Worm (Caenorhabditis elegans): ENCODE measurements around the gene C18C4.7.

C18C4.7 gene

DNA sequence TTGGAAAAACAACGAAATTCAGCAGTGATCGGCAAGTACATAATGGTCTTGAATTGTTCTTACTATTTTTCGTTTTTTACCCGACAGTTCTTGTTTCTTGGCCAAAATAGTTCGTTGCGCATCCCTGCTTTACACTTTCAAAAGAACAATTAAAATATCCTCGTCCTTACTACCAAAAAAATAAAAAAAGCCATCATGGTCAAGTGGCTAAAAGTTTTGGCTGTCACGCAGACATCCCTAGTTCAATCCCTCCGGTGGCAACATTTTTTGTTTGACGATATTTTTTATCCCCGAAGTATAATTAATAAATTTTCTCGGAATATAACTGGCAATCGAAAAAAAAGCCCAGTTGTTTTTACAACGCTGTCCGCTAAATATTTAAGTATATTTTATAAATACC lies 24.9 kb upstream of the C18C4.7 start (continued):
- no peak for TF ChIP-seq sdz-38 (tag; optimal IDR thresholded peaks at IDR 0.05)
- no peak for TF ChIP-seq F57C9.4 (tag; optimal IDR thresholded peaks at IDR 0.05)
- no peak for TF ChIP-seq egl-18 (GFP tag; IDR thresholded peaks at IDR 0.05)
- TF ChIP-seq attf-5 (GFP tag; optimal IDR thresholded peaks at IDR 0.05): peak; percentile 46
- peak; percentile 85 for TF ChIP-seq Y95B8A.8 (GFP tag; IDR thresholded peaks at IDR 0.05)
- TF ChIP-seq mcd-1 (GFP tag; IDR thresholded peaks at IDR 0.05): no peak
- peak; percentile 88 for TF ChIP-seq tbp1 (GFP tag; optimal IDR thresholded peaks at IDR 0.05)
- TF ChIP-seq dpl-1 (GFP tag; optimal IDR thresholded peaks at IDR 0.05): no peak
- TF ChIP-seq ztf-28 (GFP tag; IDR thresholded peaks at IDR 0.05): 0 out of 2 replicates have a peak, but pooled peaks have one; percentile 55
- 0 out of 2 replicates have a peak, but pooled peaks have one; percentile 75 for TF ChIP-seq ceh-40 (GFP tag; IDR thresholded peaks at IDR 0.05)
- no peak for TF ChIP-seq ztf-22 (GFP tag; optimal IDR thresholded peaks at IDR 0.05)
- TF ChIP-seq ZK185.1 (tag; optimal IDR thresholded peaks at IDR 0.05; ENCODE audit: poor library complexity, severe bottlenecking): no peak
- no peak for TF ChIP-seq nhr-27 (tag; optimal IDR thresholded peaks at IDR 0.05)
- no peak for TF ChIP-seq egl-44 (GFP tag; IDR thresholded peaks at IDR 0.05)
- TF ChIP-seq unc-62 (GFP tag; optimal IDR thresholded peaks at IDR 0.05): no peak
- TF ChIP-seq F52B5.7 (tag; optimal IDR thresholded peaks at IDR 0.05): peak; percentile 71
- no peak for TF ChIP-seq C06A6.2 (GFP tag; conservative IDR thresholded peaks at IDR 0.05)
- TF ChIP-seq snpc-1.3 (tag; optimal IDR thresholded peaks at IDR 0.05; ENCODE audit: insufficient read depth): peak; percentile 81
- TF ChIP-seq F57A8.1 (GFP tag; optimal IDR thresholded peaks at IDR 0.05): peak; percentile 53
- TF ChIP-seq T26A5.8 (tag; optimal IDR thresholded peaks at IDR 0.05): peak; percentile 42
- peak; percentile 97 for TF ChIP-seq lin-26 (GFP tag; IDR thresholded peaks at IDR 0.05)
- no peak for TF ChIP-seq lag-1 (GFP tag; IDR thresholded peaks at IDR 0.05)
- TF ChIP-seq sea-2 (GFP tag; IDR thresholded peaks at IDR 0.05): no peak
- TF ChIP-seq hsf-1 (GFP tag; IDR thresholded peaks at IDR 0.05): peak; percentile 61; the same call in 1 of the 2 replicates
- no peak for TF ChIP-seq snpc-4 (GFP tag; optimal IDR thresholded peaks at IDR 0.05)
- peak in 2 of 4 experiments; percentile 13 to 34 for TF ChIP-seq snpc-4 (tag; optimal IDR thresholded peaks at IDR 0.05)
- peak; percentile 28 for TF ChIP-seq dpff-1 (tag; optimal IDR thresholded peaks at IDR 0.05)
- TF ChIP-seq repo-1 (tag; optimal IDR thresholded peaks at IDR 0.05): peak; percentile 29
- TF ChIP-seq hlh-26 (GFP tag; conservative IDR thresholded peaks at IDR 0.05): no peak
- peak; percentile 59; the same call in 1 of the 2 replicates for TF ChIP-seq B0019.2 (GFP tag; conservative IDR thresholded peaks at IDR 0.05)
- TF ChIP-seq K12H6.12 (tag; optimal IDR thresholded peaks at IDR 0.05): no peak
- TF ChIP-seq xnd-1 (tag; optimal IDR thresholded peaks at IDR 0.05): peak; percentile 38
- peak; percentile 83 for TF ChIP-seq madf-3 (GFP tag; IDR thresholded peaks at IDR 0.05)
- TF ChIP-seq F55B11.4 (tag; optimal IDR thresholded peaks at IDR 0.05; ENCODE audit: borderline replicate concordance, insufficient read depth): no peak
- peak; percentile 29; the same call in 1 of the 2 replicates for TF ChIP-seq ceh-91 (GFP tag; IDR thresholded peaks at IDR 0.05)
- no peak for TF ChIP-seq mel-28 (tag; optimal IDR thresholded peaks at IDR 0.05; ENCODE audit: borderline replicate concordance)
- TF ChIP-seq ztf-6 (GFP tag; IDR thresholded peaks at IDR 0.05): no peak
- TF ChIP-seq F49E8.2 (tag; optimal IDR thresholded peaks at IDR 0.05; ENCODE audit: insufficient read depth): peak; percentile 44
- TF ChIP-seq F37B4.10 (GFP tag; IDR thresholded peaks at IDR 0.05): no peak
- no peak for TF ChIP-seq cebp-2 (GFP tag; IDR thresholded peaks at IDR 0.05)
- TF ChIP-seq him-1 (tag; optimal IDR thresholded peaks at IDR 0.05): peak; percentile 52
- peak; percentile 60 for TF ChIP-seq nhr-90 (tag; optimal IDR thresholded peaks at IDR 0.05)
- no peak for TF ChIP-seq zfh-2 (GFP tag; conservative IDR thresholded peaks at IDR 0.05)
- TF ChIP-seq mxl-1 (tag; optimal IDR thresholded peaks at IDR 0.05): peak; percentile 75
- peak; percentile 56 for TF ChIP-seq lin-54 (GFP tag; optimal IDR thresholded peaks at IDR 0.05)
- no peak for TF ChIP-seq ekl-4 (GFP tag; IDR thresholded peaks at IDR 0.05)

Measured in whole organism, young adult.